Worm (Caenorhabditis elegans) whole organism, L2 larva: ENCODE measurements around the gene F10E9.2.
"Not testable (repeated sequence)": the region's sequence is repeated elsewhere in the genome, so short reads cannot be mapped to it uniquely, and the experiment has no call there.

Experiments used
- C34F6.9 ChIP-seq: fragments of 150-350 bp; optimal IDR thresholded peaks from 2 replicates; lab custom pipeline; 2014; ENCODE audit warnings: missing biosample characterization, missing genetic modification characterization
- R02D3.7 ChIP-seq: fragments of 150-350 bp; optimal IDR thresholded peaks from 2 replicates; lab custom pipeline; 2014; ENCODE audit warnings: missing biosample characterization, missing genetic modification characterization
- ZK546.5 ChIP-seq: sonication (generic microtip); optimal IDR thresholded peaks from 2 replicates; lab custom pipeline; 2017; ENCODE audit warnings: missing biosample characterization, missing genetic modification characterization
- alr-1 ChIP-seq: fragments of 150-350 bp; optimal IDR thresholded peaks from 2 replicates; lab custom pipeline; 2014; ENCODE audit warnings: missing biosample characterization, missing genetic modification characterization
- ama-1 ChIP-seq: fragments of 150-350 bp; optimal IDR thresholded peaks from 2 replicates; lab custom pipeline; 2018; ENCODE audit warnings: inconsistent platforms
- blmp-1 ChIP-seq: sonication (generic microtip); optimal IDR thresholded peaks from 2 replicates; lab custom pipeline; 2017; ENCODE audit warnings: missing genetic modification characterization, mild to moderate bottlenecking, missing compliant biosample characterization, antibody characterized with exemption, moderate library complexity; ENCODE audit not compliant: insufficient read depth
- ceh-16 ChIP-seq: fragments of 150-350 bp; optimal IDR thresholded peaks from 2 replicates; lab custom pipeline; 2014; ENCODE audit warnings: missing biosample characterization, missing genetic modification characterization
- crh-2 ChIP-seq: sonication (generic microtip); optimal IDR thresholded peaks from 2 replicates; lab custom pipeline; 2017; ENCODE audit warnings: missing biosample characterization, missing genetic modification characterization
- dmd-4 ChIP-seq: sonication (generic microtip); optimal IDR thresholded peaks from 2 replicates; lab custom pipeline; 2017; ENCODE audit warnings: missing biosample characterization, missing genetic modification characterization
- elt-1 ChIP-seq: fragments of 150-350 bp; optimal IDR thresholded peaks from 2 replicates; lab custom pipeline; 2014; ENCODE audit warnings: missing biosample characterization, missing genetic modification characterization
- fos-1 ChIP-seq: fragments of 150-350 bp; optimal IDR thresholded peaks from 2 replicates; lab custom pipeline; 2014; ENCODE audit warnings: missing biosample characterization, missing genetic modification characterization
- gmeb-1 ChIP-seq: fragments of 150-350 bp; optimal IDR thresholded peaks from 2 replicates; lab custom pipeline; 2014; ENCODE audit warnings: missing biosample characterization, missing genetic modification characterization
- lin-13 ChIP-seq: fragments of 150-350 bp; optimal IDR thresholded peaks from 2 replicates; lab custom pipeline; 2014; ENCODE audit warnings: missing biosample characterization, missing genetic modification reagents, missing genetic modification characterization
- lin-39 ChIP-seq: fragments of 150-350 bp; optimal IDR thresholded peaks from 2 replicates; lab custom pipeline; 2014; ENCODE audit warnings: missing biosample characterization, missing genetic modification reagents, missing genetic modification characterization
- lsy-2 ChIP-seq, 2 experiments: fragments of 150-350 bp in 1 of 2; sonication (generic microtip) in 1 of 2; optimal IDR thresholded peaks; 2 replicates each; lab custom pipeline; 2014 to 2017; ENCODE audit warnings: missing biosample characterization in 2 of 2, missing genetic modification characterization in 2 of 2
- mab-5 ChIP-seq: fragments of 150-350 bp; optimal IDR thresholded peaks from 2 replicates; lab custom pipeline; 2014; ENCODE audit warnings: missing biosample characterization, missing genetic modification characterization
- nhr-11 ChIP-seq: fragments of 150-350 bp; optimal IDR thresholded peaks from 2 replicates; lab custom pipeline; 2014; ENCODE audit warnings: missing biosample characterization, missing genetic modification characterization
- nhr-129 ChIP-seq: fragments of 150-350 bp; optimal IDR thresholded peaks from 2 replicates; lab custom pipeline; 2014; ENCODE audit warnings: missing biosample characterization, missing genetic modification characterization
- nhr-23 ChIP-seq: fragments of 150-350 bp; optimal IDR thresholded peaks from 2 replicates; lab custom pipeline; 2014; ENCODE audit warnings: missing biosample characterization, missing genetic modification reagents, missing genetic modification characterization
- nhr-237 ChIP-seq: fragments of 150-350 bp; optimal IDR thresholded peaks from 2 replicates; lab custom pipeline; 2014; ENCODE audit warnings: missing biosample characterization, missing genetic modification characterization
- nhr-25 ChIP-seq: fragments of 150-350 bp; sonication (generic microtip); optimal IDR thresholded peaks from 3 replicates; lab custom pipeline; 2014; ENCODE audit warnings: missing biosample characterization, missing genetic modification characterization
- nhr-77 ChIP-seq: fragments of 150-350 bp; optimal IDR thresholded peaks from 2 replicates; lab custom pipeline; 2014; ENCODE audit warnings: missing biosample characterization, missing genetic modification characterization
- sem-4 ChIP-seq: fragments of 150-350 bp; optimal IDR thresholded peaks from 2 replicates; lab custom pipeline; 2014; ENCODE audit warnings: missing biosample characterization, missing genetic modification reagents, missing genetic modification characterization
- snpc-4 ChIP-seq: fragments of 150-350 bp; optimal IDR thresholded peaks from 2 replicates; lab custom pipeline; 2014; ENCODE audit warnings: missing biosample characterization, missing genetic modification characterization
- unc-39 ChIP-seq: fragments of 150-350 bp; optimal IDR thresholded peaks from 2 replicates; lab custom pipeline; 2014; ENCODE audit warnings: missing biosample characterization, missing genetic modification characterization
- unc-55 ChIP-seq: fragments of 150-350 bp; sonication (generic microtip); optimal IDR thresholded peaks from 3 replicates; lab custom pipeline; 2014; ENCODE audit warnings: missing biosample characterization, missing genetic modification reagents, missing genetic modification characterization
- unc-62 ChIP-seq: fragments of 150-350 bp; optimal IDR thresholded peaks from 2 replicates; lab custom pipeline; 2014; ENCODE audit warnings: missing biosample characterization, missing genetic modification reagents, missing genetic modification characterization
- zag-1 ChIP-seq: fragments of 150-350 bp; optimal IDR thresholded peaks from 2 replicates; lab custom pipeline; 2014; ENCODE audit warnings: missing biosample characterization, missing genetic modification characterization
- ztf-1 ChIP-seq: fragments of 200-800 bp; sonication (Bioruptor generic); conservative IDR thresholded peaks from 2 replicates; pipeline ENCODE4 v1.3.6; 2022; ENCODE audit warnings: missing genetic modification characterization, missing compliant biosample characterization
- ztf-11 ChIP-seq: sonication (generic microtip); optimal IDR thresholded peaks from 2 replicates; lab custom pipeline; 2017; ENCODE audit warnings: missing biosample characterization, missing genetic modification characterization

Gene F10E9.2

ce11 chrIII:8324412-8324811, 11.9 kb downstream of the F10E9.2 start, which contains the start of gene F10E9.12:
TSS of gene F10E9.12 (plus strand) at chrIII:8324542.
- TF ChIP-seq sem-4 (no peak), mab-5 (tag; lab: Kevin White, UChicago) (no peak), snpc-4 (tag; lab: Kevin White, UChicago) (no peak), ZK546.5 (tag; lab: Kevin White, UChicago) (no peak), dmd-4 (tag; lab: Kevin White, UChicago) (no peak), nhr-23 (tag; lab: Kevin White, UChicago) (no peak), ztf-1 (no peak), unc-62 (GFP tag; lab: Kevin White, UChicago) (no peak), nhr-77 (tag; lab: Kevin White, UChicago) (no peak), elt-1 (tag; lab: Kevin White, UChicago) (no peak), nhr-129 (no peak), R02D3.7 (no peak), lin-39 (tag; lab: Kevin White, UChicago) (no peak), unc-55 (GFP tag; lab: Kevin White, UChicago) (no peak), nhr-237 (tag; lab: Kevin White, UChicago) (no peak)
- TF ChIP-seq, all 48 proteins: peak for 0

ce11 chrIII:8325574-8326513, 13.4 kb downstream of the F10E9.2 start, which contains the start of gene ZC262.13:
TSS of gene ZC262.13 (plus strand) at chrIII:8326214.
- TF ChIP-seq lsy-2 (tag; optimal IDR thresholded peaks at IDR 0.05; lab: Kevin White, UChicago) = no peak
- peak; percentile 36 for TF ChIP-seq fos-1

ce11 chrIII:8331211-8331610, 18.7 kb downstream of the F10E9.2 start, which contains the start of gene iglr-2:
TSS of gene iglr-2 (minus strand) at chrIII:8331311.
- TF ChIP-seq nhr-25 (tag; lab: Kevin White, UChicago) = no peak
- TF ChIP-seq nhr-237 (tag; lab: Kevin White, UChicago) = no peak
- no peak for TF ChIP-seq ceh-16 (tag; lab: Kevin White, UChicago)

ce11 chrIII:8331779-8332178, 19.3 kb downstream of the F10E9.2 start, which contains the start of the genes mrps-18A and ZC262.2:
TSS of gene mrps-18A (minus strand) at chrIII:8331919.
TSS of gene ZC262.2 (plus strand) at chrIII:8332062.
- TF ChIP-seq C34F6.9 = peak; percentile 31
- no peak for TF ChIP-seq sem-4
- peak; percentile 73 to 97 for TF ChIP-seq lsy-2 (tag; optimal IDR thresholded peaks at IDR 0.05; lab: Kevin White, UChicago)
- no peak for TF ChIP-seq mab-5 (tag; lab: Kevin White, UChicago)
- TF ChIP-seq ztf-1 = no peak
- TF ChIP-seq nhr-129 = peak; percentile 21
- TF ChIP-seq unc-55 (GFP tag; lab: Kevin White, UChicago) = no peak

- TF ChIP-seq nhr-237 (tag; lab: Kevin White, UChicago) = no peak
- no peak for TF ChIP-seq ztf-1
- no peak for TF ChIP-seq dmd-4 (tag; lab: Kevin White, UChicago)
- TF ChIP-seq blmp-1 (tag; lab: Kevin White, UChicago) = no peak
- TF ChIP-seq unc-62 (GFP tag; lab: Kevin White, UChicago) = no peak
- no peak for TF ChIP-seq ztf-11
- no peak for TF ChIP-seq alr-1 (tag; lab: Kevin White, UChicago)
- TF ChIP-seq lin-13 (GFP tag; lab: Kevin White, UChicago) = no peak
- no peak for TF ChIP-seq ama-1
- no peak for TF ChIP-seq nhr-77 (tag; lab: Kevin White, UChicago)
- TF ChIP-seq gmeb-1 = no peak
- TF ChIP-seq crh-2 (tag; lab: Kevin White, UChicago) = no peak
- no peak for TF ChIP-seq nhr-11
- TF ChIP-seq zag-1 = no peak
Measured at ce11 chrIII:8334432-8334831, 21.9 kb downstream of the F10E9.2 start, which contains the start of gene ZC262.4. TSS of gene ZC262.4 (minus strand) at chrIII:8334532.

- TF ChIP-seq fos-1; unc-39 (tag; lab: Kevin White, UChicago); unc-62 (GFP tag; lab: Kevin White, UChicago): not testable (repeated sequence)
Measured at ce11 chrIII:8339372-8339771, 26.9 kb downstream of the F10E9.2 start, which contains the start of gene clc-28. TSS of gene clc-28 (minus strand) at chrIII:8339472.
